Fruit fly (Drosophila melanogaster) whole organism: ENCODE measurements around the gene Dhc93AB.

Source experiments
- Dll ChIP-seq: fragments of >200 bp; optimal IDR thresholded peaks from 2 replicates; lab custom pipeline; 2017
- EcR ChIP-seq, 2 experiments: fragments of >200 bp; optimal IDR thresholded peaks; 2 replicates each; lab custom pipeline; 2017; ENCODE audit warnings: missing biosample characterization in 2 of 2, missing genetic modification characterization in 2 of 2, missing genetic modification reagents in 2 of 2
- pan ChIP-seq: fragments of >200 bp; optimal IDR thresholded peaks from 2 replicates; lab custom pipeline; 2017
- usp ChIP-seq: fragments of >200 bp; optimal IDR thresholded peaks from 2 replicates; lab custom pipeline; 2017; ENCODE audit warnings: missing biosample characterization, missing genetic modification characterization, mixed read lengths

DNA sequence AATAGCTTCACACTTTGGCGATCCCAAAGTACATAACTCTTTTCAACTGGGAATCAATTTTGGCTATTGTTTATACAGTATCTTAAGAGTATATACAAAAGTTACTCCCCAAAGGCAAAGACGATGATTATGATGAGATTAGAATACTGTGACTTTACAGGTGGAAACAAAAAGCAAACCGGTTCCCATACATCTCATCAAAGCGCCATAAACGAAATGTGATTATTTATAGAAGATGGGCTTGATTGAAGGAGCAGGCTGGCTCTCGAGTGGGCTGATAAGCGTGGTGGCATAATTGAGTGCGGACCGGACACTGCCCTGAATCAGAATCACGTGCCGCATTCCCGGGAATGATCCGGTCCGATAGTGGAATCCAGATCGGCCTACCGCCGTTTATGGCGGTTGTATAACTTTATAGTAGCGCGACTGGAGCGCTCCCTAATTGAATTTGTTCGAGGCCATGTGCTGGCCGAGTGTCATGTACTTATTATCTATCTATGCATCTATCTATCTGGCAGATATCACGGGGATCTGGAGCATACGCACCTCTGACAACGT, 29.7 kb upstream of the Dhc93AB start:
- TF ChIP-seq usp (GFP tag; lab: Kevin White, UChicago): no peak
- no peak for TF ChIP-seq EcR (GFP tag; optimal IDR thresholded peaks at IDR 0.05; lab: Kevin White, UChicago)
- TF ChIP-seq pan: no peak
- TF ChIP-seq Dll (lab: Kevin White, UChicago): no peak
